Fruit fly (Drosophila melanogaster) whole organism, embryonic: ENCODE measurements around the gene pug.
A peak's percentile ranks its signal among the peaks of the same experiment; 100 is the strongest.

Source experiments
- Antp ChIP-seq: fragments of 200-800 bp; sonication (Bioruptor generic); optimal IDR thresholded peaks from 3 replicates; lab custom pipeline; 2016; ENCODE audit warnings: missing biosample characterization, missing genetic modification characterization
- Atf-2 ChIP-seq: fragments of 200-800 bp; sonication (Bioruptor generic); optimal IDR thresholded peaks from 2 replicates; lab custom pipeline; 2016; ENCODE audit warnings: missing biosample characterization, missing genetic modification characterization
- CG11398 ChIP-seq: fragments of 200-800 bp; sonication (Bioruptor generic); optimal IDR thresholded peaks from 2 replicates; lab custom pipeline; 2016; ENCODE audit warnings: missing biosample characterization, missing genetic modification characterization
- CG11696 ChIP-seq: fragments of 200-800 bp; sonication (Bioruptor generic); IDR thresholded peaks from 2 replicates; pipeline ENCODE4 v1.3.6; 2022; ENCODE audit warnings: missing biosample characterization, missing genetic modification characterization
- CG12155 ChIP-seq: fragments of 200-800 bp; sonication (Bioruptor generic); optimal IDR thresholded peaks from 3 replicates; lab custom pipeline; 2016; ENCODE audit warnings: missing biosample characterization, missing genetic modification characterization
- CG1233 ChIP-seq: fragments of 200-800 bp; sonication (Bioruptor generic); optimal IDR thresholded peaks from 4 replicates; lab custom pipeline; 2018; ENCODE audit warnings: missing biosample characterization, mild to moderate bottlenecking, missing genetic modification characterization
- CG1529 ChIP-seq: fragments of 200-800 bp; sonication (Bioruptor generic); optimal IDR thresholded peaks from 3 replicates; lab custom pipeline; 2018; ENCODE audit warnings: missing biosample characterization, missing genetic modification characterization
- CG17385 ChIP-seq: fragments of 200-800 bp; sonication (Bioruptor generic); optimal IDR thresholded peaks from 3 replicates; lab custom pipeline; 2018; ENCODE audit warnings: missing biosample characterization, mild to moderate bottlenecking, missing genetic modification characterization
- CG17612 ChIP-seq: fragments of 200-800 bp; sonication (Bioruptor generic); IDR thresholded peaks from 2 replicates; pipeline ENCODE4 v1.3.6; 2022; ENCODE audit warnings: missing biosample characterization, missing genetic modification characterization
- CG7372 ChIP-seq: fragments of 200-800 bp; sonication (Bioruptor generic); IDR thresholded peaks from 2 replicates; pipeline ENCODE4 v1.3.6; 2022; ENCODE audit warnings: missing biosample characterization, missing genetic modification characterization
- CkIIα-i1 ChIP-seq: fragments of 200-800 bp; sonication (Bioruptor generic); IDR thresholded peaks from 2 replicates; pipeline ENCODE4 v1.3.6; 2022; ENCODE audit warnings: missing biosample characterization, missing genetic modification characterization
- Doc2 ChIP-seq: fragments of 200-800 bp; sonication (Bioruptor generic); IDR thresholded peaks from 2 replicates; pipeline ENCODE4 v1.3.6; 2022; ENCODE audit warnings: missing biosample characterization, missing genetic modification characterization
- Doc3 ChIP-seq: fragments of 200-800 bp; sonication (Bioruptor generic); IDR thresholded peaks from 3 replicates; pipeline ENCODE4 v1.3.6; 2022; ENCODE audit warnings: missing biosample characterization, missing genetic modification characterization; ENCODE audit not compliant: partially characterized antibody
- Ets97D ChIP-seq: fragments of 200-800 bp; sonication (Bioruptor generic); optimal IDR thresholded peaks from 3 replicates; lab custom pipeline; 2016; ENCODE audit warnings: missing biosample characterization, missing genetic modification characterization
- HLH3B ChIP-seq: fragments of 200-800 bp; sonication (Bioruptor generic); IDR thresholded peaks from 2 replicates; pipeline ENCODE4 v1.3.6; 2022; ENCODE audit warnings: missing biosample characterization, missing genetic modification characterization
- HLH4C ChIP-seq: fragments of 200-800 bp; sonication (Bioruptor generic); IDR thresholded peaks from 3 replicates; pipeline ENCODE4 v1.3.6; 2022; ENCODE audit warnings: missing biosample characterization, missing genetic modification characterization; ENCODE audit not compliant: partially characterized antibody
- Lhr ChIP-seq: fragments of 200-800 bp; sonication (Bioruptor generic); optimal IDR thresholded peaks from 3 replicates; lab custom pipeline; 2017; ENCODE audit warnings: mild to moderate bottlenecking, missing biosample characterization, missing genetic modification reagents, missing genetic modification characterization
- Mad ChIP-seq: fragments of 200-800 bp; sonication (Bioruptor generic); optimal IDR thresholded peaks from 2 replicates; lab custom pipeline; 2016; ENCODE audit warnings: missing biosample characterization, missing genetic modification characterization
- Taf1 ChIP-seq: fragments of 200-800 bp; sonication (Bioruptor generic); IDR thresholded peaks from 2 replicates; pipeline ENCODE4 v1.3.6; 2022; ENCODE audit warnings: missing biosample characterization, missing genetic modification characterization
- Trl ChIP-seq, 3 experiments: fragments of >200 bp in 2 of 3; fragments of 200-800 bp in 1 of 3; sonication (Bioruptor generic) in 1 of 3; optimal IDR thresholded peaks; 2 replicates in 1 of 3; 3 replicates in 2 of 3; lab custom pipeline; 2016 to 2017; ENCODE audit warnings: missing biosample characterization in 1 of 3, missing genetic modification characterization in 1 of 3
- amos ChIP-seq: fragments of 200-800 bp; sonication (Bioruptor generic); IDR thresholded peaks from 2 replicates; pipeline ENCODE4 v1.3.6; 2022; ENCODE audit warnings: missing biosample characterization, missing genetic modification characterization; ENCODE audit not compliant: partially characterized antibody
- bigmax ChIP-seq: fragments of 200-800 bp; sonication (Bioruptor generic); optimal IDR thresholded peaks from 2 replicates; lab custom pipeline; 2018; ENCODE audit warnings: missing biosample characterization, mild to moderate bottlenecking, missing genetic modification characterization
- br ChIP-seq: fragments of >200 bp; optimal IDR thresholded peaks from 2 replicates; lab custom pipeline; 2017
- chinmo ChIP-seq: fragments of 200-800 bp; sonication (Bioruptor generic); IDR thresholded peaks from 4 replicates; pipeline ENCODE4 v1.3.6; 2022; ENCODE audit warnings: missing biosample characterization, missing genetic modification characterization; ENCODE audit not compliant: partially characterized antibody
- cwo ChIP-seq: fragments of 200-800 bp; sonication (Bioruptor generic); optimal IDR thresholded peaks from 3 replicates; lab custom pipeline; 2017; ENCODE audit warnings: missing biosample characterization, missing genetic modification characterization, mild to moderate bottlenecking, moderate library complexity, missing genetic modification reagents
- da ChIP-seq: fragments of 200-800 bp; sonication (Bioruptor generic); optimal IDR thresholded peaks from 2 replicates; lab custom pipeline; 2016; ENCODE audit warnings: missing biosample characterization, missing genetic modification characterization
- dmrt11E ChIP-seq: fragments of 200-800 bp; sonication (Bioruptor generic); optimal IDR thresholded peaks from 3 replicates; lab custom pipeline; 2018; ENCODE audit warnings: missing biosample characterization, mild to moderate bottlenecking, missing genetic modification characterization, moderate library complexity
- dpn ChIP-seq, 2 experiments: fragments of 200-800 bp; sonication (Bioruptor generic); optimal IDR thresholded peaks; 3 replicates each; lab custom pipeline; 2016; ENCODE audit warnings: missing biosample characterization in 2 of 2, missing genetic modification characterization in 2 of 2
- dysf ChIP-seq: fragments of 200-800 bp; sonication (Bioruptor generic); IDR thresholded peaks from 3 replicates; pipeline ENCODE4 v1.3.6; 2022; ENCODE audit warnings: missing biosample characterization, missing genetic modification characterization
- ems ChIP-seq: fragments of 200-800 bp; sonication (Bioruptor generic); optimal IDR thresholded peaks from 3 replicates; lab custom pipeline; 2016; ENCODE audit warnings: missing biosample characterization, missing genetic modification characterization
- ewg ChIP-seq: fragments of 200-800 bp; sonication (Bioruptor generic); optimal IDR thresholded peaks from 3 replicates; lab custom pipeline; 2017; ENCODE audit warnings: mild to moderate bottlenecking, missing biosample characterization, missing genetic modification reagents, missing genetic modification characterization
- exex ChIP-seq: fragments of 200-800 bp; sonication (Bioruptor generic); optimal IDR thresholded peaks from 4 replicates; lab custom pipeline; 2018; ENCODE audit warnings: missing biosample characterization, mild to moderate bottlenecking, missing genetic modification characterization, moderate library complexity
- gcm ChIP-seq: fragments of 200-800 bp; sonication (Bioruptor generic); optimal IDR thresholded peaks from 2 replicates; lab custom pipeline; 2019; ENCODE audit warnings: missing biosample characterization, mild to moderate bottlenecking, missing genetic modification characterization, moderate library complexity
- ham ChIP-seq: fragments of 200-800 bp; sonication (Bioruptor generic); IDR thresholded peaks from 2 replicates; pipeline ENCODE4 v1.3.6; 2022; ENCODE audit warnings: missing biosample characterization, missing genetic modification characterization
- jing ChIP-seq: fragments of 200-800 bp; sonication (Bioruptor generic); optimal IDR thresholded peaks from 2 replicates; lab custom pipeline; 2018; ENCODE audit warnings: missing biosample characterization, mild to moderate bottlenecking, missing genetic modification characterization
- lab ChIP-seq: fragments of 200-800 bp; sonication (Bioruptor generic); optimal IDR thresholded peaks from 3 replicates; lab custom pipeline; 2017; ENCODE audit warnings: missing biosample characterization, missing genetic modification characterization, mild to moderate bottlenecking, moderate library complexity, missing genetic modification reagents
- nerfin-1 ChIP-seq: fragments of 200-800 bp; sonication (Bioruptor generic); optimal IDR thresholded peaks from 3 replicates; lab custom pipeline; 2019; ENCODE audit warnings: missing biosample characterization, mild to moderate bottlenecking, missing genetic modification characterization, moderate library complexity
- nmo ChIP-seq: fragments of 200-800 bp; sonication (Bioruptor generic); optimal IDR thresholded peaks from 2 replicates; lab custom pipeline; 2018; ENCODE audit warnings: missing biosample characterization, mild to moderate bottlenecking, missing genetic modification characterization, moderate library complexity
- oc ChIP-seq: fragments of 200-800 bp; sonication (Bioruptor generic); optimal IDR thresholded peaks from 2 replicates; lab custom pipeline; 2018; ENCODE audit warnings: missing biosample characterization, mild to moderate bottlenecking, missing genetic modification characterization, moderate library complexity
- pfk ChIP-seq: fragments of 200-800 bp; sonication (Bioruptor generic); optimal IDR thresholded peaks from 2 replicates; lab custom pipeline; 2018; ENCODE audit warnings: missing biosample characterization, mild to moderate bottlenecking, missing genetic modification characterization, moderate library complexity
- pros ChIP-seq: fragments of 200-800 bp; sonication (Bioruptor generic); optimal IDR thresholded peaks from 3 replicates; lab custom pipeline; 2019; ENCODE audit warnings: missing biosample characterization, mild to moderate bottlenecking, missing genetic modification characterization, moderate library complexity
- sens ChIP-seq: fragments of 200-800 bp; sonication (Bioruptor generic); peaks from one replicate; lab custom pipeline; 2016; ENCODE audit warnings: missing biosample characterization, missing genetic modification characterization
- sima ChIP-seq: fragments of 200-800 bp; sonication (Bioruptor generic); optimal IDR thresholded peaks from 2 replicates; lab custom pipeline; 2016; ENCODE audit warnings: missing biosample characterization, missing genetic modification characterization
- slp2 ChIP-seq: fragments of 200-800 bp; sonication (Bioruptor generic); optimal IDR thresholded peaks from 2 replicates; lab custom pipeline; 2016; ENCODE audit warnings: missing biosample characterization, missing genetic modification characterization
- ssp ChIP-seq: fragments of 200-800 bp; sonication (Bioruptor generic); IDR thresholded peaks from 2 replicates; pipeline ENCODE4 v1.3.6; 2022; ENCODE audit warnings: missing biosample characterization, missing genetic modification characterization
- tna ChIP-seq: fragments of 200-800 bp; sonication (Bioruptor generic); IDR thresholded peaks from 2 replicates; pipeline ENCODE4 v1.3.6; 2022; ENCODE audit warnings: missing biosample characterization, missing genetic modification characterization; ENCODE audit not compliant: partially characterized antibody
- trh ChIP-seq: fragments of 200-800 bp; sonication (Bioruptor generic); optimal IDR thresholded peaks from 2 replicates; lab custom pipeline; 2016; ENCODE audit warnings: missing biosample characterization, missing genetic modification characterization
- usp ChIP-seq: fragments of >200 bp; optimal IDR thresholded peaks from 2 replicates; lab custom pipeline; 2017; ENCODE audit warnings: missing biosample characterization, missing genetic modification characterization
- wek ChIP-seq: fragments of 200-800 bp; sonication (Bioruptor generic); optimal IDR thresholded peaks from 3 replicates; lab custom pipeline; 2018; ENCODE audit warnings: missing biosample characterization, mild to moderate bottlenecking, missing genetic modification characterization, moderate library complexity
- wor ChIP-seq: fragments of 200-800 bp; sonication (Bioruptor generic); IDR thresholded peaks from 2 replicates; pipeline ENCODE4 v1.3.6; 2022; ENCODE audit warnings: missing biosample characterization, missing genetic modification characterization
- zfh2 ChIP-seq: fragments of 200-800 bp; sonication (Bioruptor generic); optimal IDR thresholded peaks from 2 replicates; lab custom pipeline; 2016; ENCODE audit warnings: missing biosample characterization, missing genetic modification characterization

pug gene

DNA sequence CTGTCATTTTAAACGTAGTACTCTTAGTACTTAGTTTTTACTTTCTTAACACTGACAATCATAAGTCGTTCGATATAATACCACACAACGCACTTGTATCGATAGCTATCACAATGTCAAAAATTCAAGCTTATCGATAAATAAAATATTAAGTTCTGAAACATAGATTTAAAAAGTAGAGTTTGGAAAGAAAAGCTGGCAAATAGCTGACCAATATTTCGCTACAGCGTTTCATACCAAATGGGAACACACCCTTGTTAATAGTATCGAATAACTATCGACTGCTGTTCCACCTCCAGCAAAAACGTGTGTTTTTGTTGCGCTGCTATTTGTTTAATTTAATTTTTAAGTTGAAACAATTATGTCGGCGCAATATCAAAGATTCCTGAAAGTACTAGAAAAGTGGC is at the start of gene pug, which contains the start of the genes CG14683 and CG46459 (continued):
- TF ChIP-seq cwo (no peak), sens (GFP tag; lab: Kevin White, UChicago) (peak; percentile 91), Doc2 (GFP tag; lab: Robert Waterston, UW) (no peak), ssp (GFP tag; lab: Robert Waterston, UW) (no peak), Mad (peak; percentile 41), tna (GFP tag; lab: Robert Waterston, UW) (peak; percentile 93), amos (GFP tag; lab: Robert Waterston, UW) (peak; percentile 95), CkIIα-i1 (GFP tag; lab: Robert Waterston, UW) (no peak), Doc3 (GFP tag; lab: Robert Waterston, UW) (peak; percentile 96), Lhr (GFP tag; lab: Kevin White, UChicago) (no peak), Ets97D (GFP tag; lab: Kevin White, UChicago) (peak; percentile 80), wek (GFP tag; lab: Kevin White, UChicago) (no peak), CG12155 (GFP tag; lab: Kevin White, UChicago) (peak; percentile 31), CG7372 (GFP tag; lab: Robert Waterston, UW) (no peak), CG11398 (GFP tag; lab: Kevin White, UChicago) (no peak), dysf (GFP tag; lab: Robert Waterston, UW) (no peak), lab (peak; percentile 42), chinmo (GFP tag; lab: Robert Waterston, UW) (peak; percentile 85; the same call in 3 of the 4 replicates), CG17385 (GFP tag; lab: Kevin White, UChicago) (no peak), gcm (GFP tag; lab: Kevin White, UChicago) (no peak), CG11696 (GFP tag; lab: Robert Waterston, UW) (no peak), sima (no peak), jing (no peak), ewg (GFP tag; lab: Kevin White, UChicago) (no peak), pros (no peak), slp2 (GFP tag; lab: Kevin White, UChicago) (no peak), ems (GFP tag; lab: Kevin White, UChicago) (peak; percentile 66), da (no peak), pfk (GFP tag; lab: Kevin White, UChicago) (no peak), trh (GFP tag; lab: Kevin White, UChicago) (no peak), CG1233 (no peak), Atf-2 (GFP tag; lab: Kevin White, UChicago) (peak; percentile 18), CG17612 (no peak), dpn (GFP tag; optimal IDR thresholded peaks at IDR 0.05; lab: Kevin White, UChicago) (peak; percentile 21 to 60), nerfin-1 (tag; lab: Kevin White, UChicago) (no peak), Taf1 (GFP tag; lab: Robert Waterston, UW) (no peak), HLH3B (GFP tag; lab: Robert Waterston, UW) (no peak), zfh2 (GFP tag; lab: Kevin White, UChicago) (peak; percentile 60), exex (tag; lab: Kevin White, UChicago) (no peak), HLH4C (GFP tag; lab: Robert Waterston, UW) (peak; percentile 95), bigmax (GFP tag; lab: Kevin White, UChicago) (no peak), dmrt11E (tag; lab: Kevin White, UChicago) (peak; percentile 26), oc (tag; lab: Kevin White, UChicago) (no peak), br (lab: Kevin White, UChicago) (no peak), Trl (optimal IDR thresholded peaks at IDR 0.05; lab: Kevin White, UChicago) (no peak), Trl (GFP tag; optimal IDR thresholded peaks at IDR 0.05; lab: Kevin White, UChicago) (peak; percentile 73), usp (GFP tag; lab: Kevin White, UChicago) (no peak), ham (GFP tag; lab: Robert Waterston, UW) (no peak), wor (GFP tag; lab: Robert Waterston, UW) (no peak), Antp (GFP tag; lab: Kevin White, UChicago) (peak; percentile 64), nmo (GFP tag; lab: Kevin White, UChicago) (peak; percentile 63), CG1529 (no peak)
